Worm (Caenorhabditis elegans) whole organism, early embryonic: Measurements from ENCODE around the gene Y54G2A.76.
"Not testable (repeated sequence)": the region's sequence is repeated elsewhere in the genome, so short reads cannot be mapped to it uniquely, and the experiment has no call there.

Experiments
- F13C5.2 ChIP-seq: sonication (generic microtip); optimal IDR thresholded peaks from 2 replicates; lab custom pipeline; 2017; ENCODE audit warnings: mild to moderate bottlenecking, missing genetic modification characterization, inconsistent platforms, missing compliant biosample characterization
- aly-1 ChIP-seq: sonication (generic microtip); optimal IDR thresholded peaks from 2 replicates; lab custom pipeline; 2016; ENCODE audit warnings: missing genetic modification characterization, missing compliant biosample characterization
- ama-1 ChIP-seq: fragments of 150-350 bp; optimal IDR thresholded peaks from 2 replicates; lab custom pipeline; 2014
- ceh-13 ChIP-seq: fragments of 200-800 bp; sonication (Bioruptor generic); optimal IDR thresholded peaks from 2 replicates; lab custom pipeline; 2018; ENCODE audit warnings: mild to moderate bottlenecking, missing genetic modification characterization, missing compliant biosample characterization
- ceh-36 ChIP-seq: sonication (generic microtip); optimal IDR thresholded peaks from 2 replicates; lab custom pipeline; 2016; ENCODE audit warnings: missing genetic modification characterization, inconsistent platforms, missing compliant biosample characterization
- ets-7 ChIP-seq: sonication (generic microtip); optimal IDR thresholded peaks from 2 replicates; lab custom pipeline; 2016; ENCODE audit warnings: missing genotype, missing genetic modification characterization, missing compliant biosample characterization
- flt-1 ChIP-seq: fragments of 200-800 bp; sonication (Bioruptor generic); IDR thresholded peaks from 2 replicates; pipeline ENCODE4 v1.3.6; 2022; ENCODE audit warnings: missing genetic modification characterization, missing compliant biosample characterization
- hmbx-1 ChIP-seq: sonication (generic microtip); optimal IDR thresholded peaks from 2 replicates; lab custom pipeline; 2016; ENCODE audit warnings: mild to moderate bottlenecking, missing genetic modification characterization, missing compliant biosample characterization
- hmg-4 ChIP-seq: fragments of 200-800 bp; sonication (Bioruptor generic); optimal IDR thresholded peaks from 2 replicates; lab custom pipeline; 2018; ENCODE audit warnings: mild to moderate bottlenecking, missing genetic modification characterization, missing compliant biosample characterization
- hnd-1 ChIP-seq: sonication (generic microtip); optimal IDR thresholded peaks from 2 replicates; lab custom pipeline; 2016; ENCODE audit warnings: missing genetic modification characterization, missing compliant biosample characterization
- pes-1 ChIP-seq: fragments of 200-800 bp; sonication (Bioruptor generic); IDR thresholded peaks from 2 replicates; pipeline ENCODE4 v1.3.6; 2022; ENCODE audit warnings: missing genetic modification reagents, missing genetic modification characterization, missing compliant biosample characterization
- sea-1 ChIP-seq: fragments of 200-800 bp; sonication (Bioruptor generic); conservative IDR thresholded peaks from 2 replicates; pipeline ENCODE4 v1.3.6; 2022; ENCODE audit warnings: missing genetic modification characterization, missing compliant biosample characterization
- tbx-11 ChIP-seq: fragments of 200-800 bp; sonication (Bioruptor generic); IDR thresholded peaks from 2 replicates; pipeline ENCODE4 v1.3.6; 2022; ENCODE audit warnings: missing genetic modification characterization, missing compliant biosample characterization
- tra-4 ChIP-seq: sonication (generic microtip); optimal IDR thresholded peaks from 2 replicates; lab custom pipeline; 2017; ENCODE audit warnings: missing genetic modification characterization, missing compliant biosample characterization

DNA sequence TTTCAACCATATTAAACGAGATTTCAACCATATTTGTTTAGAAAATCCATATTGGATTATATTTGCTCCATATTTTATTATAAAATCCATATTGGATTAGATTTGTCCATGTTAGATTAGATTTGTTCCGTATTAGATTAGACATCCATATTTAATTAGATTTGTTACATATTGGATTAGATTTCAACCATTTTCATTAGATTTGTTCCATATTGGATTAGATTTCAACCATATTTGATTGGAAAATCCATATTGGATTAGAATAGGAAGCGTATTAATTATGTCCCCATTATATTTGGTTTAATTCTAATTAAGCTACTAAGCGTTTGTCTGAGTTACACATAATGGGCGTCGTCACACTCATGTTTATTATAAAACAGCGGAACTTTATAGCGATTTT lies 7.7 kb upstream of the Y54G2A.76 start, which contains the start of gene Y54G2A.44:
- TF ChIP-seq ets-7 (tag; lab: Kevin White, UChicago); tbx-11 (GFP tag; lab: Robert Waterston, UW); ama-1; ceh-36; hmbx-1 (tag; lab: Kevin White, UChicago); pes-1 (GFP tag; lab: Robert Waterston, UW); tra-4; hmg-4 (GFP tag; lab: Kevin White, UChicago); ceh-13 (GFP tag; lab: Kevin White, UChicago); sea-1 (GFP tag; lab: Robert Waterston, UW); flt-1 (GFP tag; lab: Robert Waterston, UW); hnd-1 (tag; lab: Kevin White, UChicago); aly-1 (tag; lab: Kevin White, UChicago); F13C5.2 (tag; lab: Kevin White, UChicago): not testable (repeated sequence)
